Worm (Caenorhabditis elegans) whole organism, young adult: ENCODE results near the gene melo-3.

Experiments used
- B0019.2 ChIP-seq: fragments of 200-800 bp; sonication (Bioruptor generic); conservative IDR thresholded peaks from 2 replicates; pipeline ENCODE4 v1.3.6; 2022; ENCODE audit warnings: missing genetic modification reagents, missing genetic modification characterization, missing compliant biosample characterization
- D2030.7 ChIP-seq: fragments of 200-800 bp; sonication (Bioruptor generic); IDR thresholded peaks from 2 replicates; pipeline ENCODE4 v1.3.6; 2022; ENCODE audit warnings: missing genetic modification reagents, missing genetic modification characterization, missing compliant biosample characterization
- F33H1.4 ChIP-seq: fragments of 200-800 bp; sonication (Bioruptor generic); IDR thresholded peaks from 2 replicates; pipeline ENCODE4 v1.3.6; 2022; ENCODE audit warnings: missing genetic modification reagents, missing genetic modification characterization, missing compliant biosample characterization
- F39B2.1 ChIP-seq: fragments of 200-800 bp; sonication (Bioruptor generic); IDR thresholded peaks from 2 replicates; pipeline ENCODE4 v1.3.6; 2022; ENCODE audit warnings: missing genetic modification reagents, missing genetic modification characterization, missing compliant biosample characterization
- T07F8.4 ChIP-seq: sonication (generic microtip); optimal IDR thresholded peaks from 2 replicates; lab custom pipeline; 2016; ENCODE audit warnings: mild to moderate bottlenecking, missing genetic modification characterization, moderate library complexity, missing compliant biosample characterization
- T26A5.8 ChIP-seq: sonication (generic microtip); optimal IDR thresholded peaks from 2 replicates; lab custom pipeline; 2016; ENCODE audit warnings: missing genetic modification characterization, missing compliant biosample characterization
- Y95B8A.8 ChIP-seq: fragments of 200-800 bp; sonication (Bioruptor generic); IDR thresholded peaks from 2 replicates; pipeline ENCODE4 v1.3.6; 2022; ENCODE audit warnings: missing genetic modification reagents, missing genetic modification characterization, missing compliant biosample characterization
- bed-2 ChIP-seq: fragments of 200-800 bp; sonication (Bioruptor generic); IDR thresholded peaks from 2 replicates; pipeline ENCODE4 v1.3.6; 2022; ENCODE audit warnings: missing genetic modification reagents, missing genetic modification characterization, missing compliant biosample characterization
- cebp-1 ChIP-seq, 2 experiments: fragments of 200-800 bp in 1 of 2; sonication (Bioruptor generic) in 1 of 2; sonication (generic microtip) in 1 of 2; IDR thresholded peaks in 1 of 2; optimal IDR thresholded peaks in 1 of 2; 2 replicates each; pipeline versions ENCODE4 v1.3.6 to Lab custom; 2017 to 2022; ENCODE audit warnings: missing compliant biosample characterization in 2 of 2, missing genetic modification characterization in 2 of 2, mild to moderate bottlenecking in 1 of 2, missing genetic modification reagents in 1 of 2, moderate library complexity in 1 of 2
- chd-7 ChIP-seq: sonication (generic microtip); optimal IDR thresholded peaks from 2 replicates; lab custom pipeline; 2016; ENCODE audit warnings: mild to moderate bottlenecking, missing genetic modification characterization, moderate library complexity, missing compliant biosample characterization
- die-1 ChIP-seq: sonication (generic microtip); optimal IDR thresholded peaks from 2 replicates; lab custom pipeline; 2016; ENCODE audit warnings: missing genotype, mild to moderate bottlenecking, missing genetic modification characterization, missing compliant biosample characterization
- dox-1 ChIP-seq: fragments of 200-800 bp; sonication (Bioruptor generic); IDR thresholded peaks from 2 replicates; pipeline ENCODE4 v1.3.6; 2022; ENCODE audit warnings: missing genetic modification reagents, missing genetic modification characterization, missing compliant biosample characterization
- dpl-1 ChIP-seq: fragments of 150-350 bp; optimal IDR thresholded peaks from 2 replicates; lab custom pipeline; 2014; ENCODE audit warnings: missing biosample characterization, missing genetic modification reagents, missing genetic modification characterization
- efl-1 ChIP-seq: fragments of 150-350 bp; optimal IDR thresholded peaks from 2 replicates; lab custom pipeline; 2014; ENCODE audit warnings: missing biosample characterization, missing genetic modification reagents, missing genetic modification characterization
- ekl-4 ChIP-seq: fragments of 200-800 bp; sonication (Bioruptor generic); IDR thresholded peaks from 2 replicates; pipeline ENCODE4 v1.3.6; 2022; ENCODE audit warnings: missing genetic modification reagents, missing genetic modification characterization, missing compliant biosample characterization
- him-1 ChIP-seq: sonication (generic microtip); optimal IDR thresholded peaks from 2 replicates; lab custom pipeline; 2016; ENCODE audit warnings: missing genotype, missing genetic modification reagents, missing genetic modification characterization, missing compliant biosample characterization
- hlh-12 ChIP-seq: sonication (generic microtip); optimal IDR thresholded peaks from 2 replicates; lab custom pipeline; 2016; ENCODE audit warnings: missing genetic modification characterization, missing compliant biosample characterization
- hmg-1.2 ChIP-seq: fragments of 200-800 bp; sonication (Bioruptor generic); IDR thresholded peaks from 2 replicates; pipeline ENCODE4 v1.3.6; 2022; ENCODE audit warnings: missing genetic modification reagents, missing genetic modification characterization, missing compliant biosample characterization
- hrde-1 ChIP-seq: sonication (generic microtip); optimal IDR thresholded peaks from 2 replicates; lab custom pipeline; 2016; ENCODE audit warnings: missing genetic modification characterization, mild to moderate bottlenecking, missing compliant biosample characterization, moderate library complexity, missing genotype, missing genetic modification reagents, borderline replicate concordance
- hsf-1 ChIP-seq: fragments of 200-800 bp; sonication (Bioruptor generic); IDR thresholded peaks from 2 replicates; pipeline ENCODE4 v1.3.6; 2022; ENCODE audit warnings: missing genetic modification reagents, missing genetic modification characterization, missing compliant biosample characterization
- lag-1 ChIP-seq: fragments of 200-800 bp; sonication (Bioruptor generic); IDR thresholded peaks from 2 replicates; pipeline ENCODE4 v1.3.6; 2022; ENCODE audit warnings: missing genetic modification reagents, missing genetic modification characterization, missing compliant biosample characterization
- lin-26 ChIP-seq: fragments of 200-800 bp; sonication (Bioruptor generic); IDR thresholded peaks from 2 replicates; pipeline ENCODE4 v1.3.6; 2022; ENCODE audit warnings: missing genetic modification reagents, missing genetic modification characterization, missing compliant biosample characterization
- lin-35 ChIP-seq, 3 experiments: fragments of 150-350 bp in 2 of 3; sonication (generic microtip) in 1 of 3; optimal IDR thresholded peaks; 2 replicates each; lab custom pipeline; 2014 to 2018; ENCODE audit warnings: missing biosample characterization in 3 of 3, missing genetic modification characterization in 3 of 3, missing genetic modification reagents in 3 of 3
- lin-54 ChIP-seq: fragments of 200-800 bp; sonication (Bioruptor generic); optimal IDR thresholded peaks from 2 replicates; lab custom pipeline; 2018; ENCODE audit warnings: mild to moderate bottlenecking, missing genetic modification characterization, missing compliant biosample characterization
- lsl-1 ChIP-seq: fragments of 200-800 bp; sonication (Bioruptor generic); optimal IDR thresholded peaks from 2 replicates; lab custom pipeline; 2018; ENCODE audit warnings: mild to moderate bottlenecking, missing genetic modification characterization, moderate library complexity, missing compliant biosample characterization
- madf-3 ChIP-seq: fragments of 200-800 bp; sonication (Bioruptor generic); IDR thresholded peaks from 2 replicates; pipeline ENCODE4 v1.3.6; 2022; ENCODE audit warnings: missing genetic modification reagents, missing genetic modification characterization, missing compliant biosample characterization
- madf-6 ChIP-seq: fragments of 200-800 bp; sonication (Bioruptor generic); IDR thresholded peaks from 2 replicates; pipeline ENCODE4 v1.3.6; 2022; ENCODE audit warnings: missing genetic modification reagents, missing genetic modification characterization, missing compliant biosample characterization
- madf-8 ChIP-seq: fragments of 200-800 bp; sonication (Bioruptor generic); conservative IDR thresholded peaks from 2 replicates; pipeline ENCODE4 v1.3.6; 2022; ENCODE audit warnings: missing genetic modification reagents, missing genetic modification characterization, missing compliant biosample characterization
- mcd-1 ChIP-seq: fragments of 200-800 bp; sonication (Bioruptor generic); IDR thresholded peaks from 2 replicates; pipeline ENCODE4 v1.3.6; 2022; ENCODE audit warnings: missing genetic modification reagents, missing genetic modification characterization, missing compliant biosample characterization
- nhr-80 ChIP-seq: sonication (generic microtip); optimal IDR thresholded peaks from 2 replicates; lab custom pipeline; 2016; ENCODE audit warnings: missing genetic modification characterization, missing compliant biosample characterization
- nhr-90 ChIP-seq: sonication (generic microtip); optimal IDR thresholded peaks from 2 replicates; lab custom pipeline; 2016; ENCODE audit warnings: missing genotype, mild to moderate bottlenecking, missing genetic modification characterization, missing compliant biosample characterization
- pbrm-1 ChIP-seq: fragments of 200-800 bp; sonication (Bioruptor generic); IDR thresholded peaks from 2 replicates; pipeline ENCODE4 v1.3.6; 2022; ENCODE audit warnings: missing genetic modification reagents, missing genetic modification characterization, missing compliant biosample characterization
- snpc-1.1 ChIP-seq: sonication (generic microtip); optimal IDR thresholded peaks from 2 replicates; lab custom pipeline; 2017; ENCODE audit warnings: missing genetic modification characterization, mild to moderate bottlenecking, missing compliant biosample characterization, antibody characterized with exemption, moderate library complexity, missing genotype, missing genetic modification reagents; ENCODE audit not compliant: insufficient read depth
- snpc-1.3 ChIP-seq: sonication (generic microtip); optimal IDR thresholded peaks from 2 replicates; lab custom pipeline; 2017; ENCODE audit warnings: missing genetic modification characterization, mild to moderate bottlenecking, missing compliant biosample characterization, antibody characterized with exemption, moderate library complexity, missing genotype, missing genetic modification reagents; ENCODE audit not compliant: insufficient read depth
- snpc-3.4 ChIP-seq: sonication (generic microtip); optimal IDR thresholded peaks from 2 replicates; lab custom pipeline; 2017; ENCODE audit warnings: missing genetic modification characterization, mild to moderate bottlenecking, missing compliant biosample characterization, antibody characterized with exemption, moderate library complexity, missing genotype, missing genetic modification reagents
- snpc-4 ChIP-seq, 5 experiments: fragments of 150-350 bp in 1 of 5; sonication (generic microtip) in 4 of 5; optimal IDR thresholded peaks; 2 replicates each; lab custom pipeline; 2014 to 2018; ENCODE audit warnings: missing genetic modification characterization in 5 of 5, missing biosample characterization in 3 of 5, antibody characterized with exemption in 2 of 5, mild to moderate bottlenecking in 2 of 5, missing compliant biosample characterization in 2 of 5, missing genotype in 2 of 5, moderate library complexity in 2 of 5, missing genetic modification reagents in 1 of 5
- somi-1 ChIP-seq: fragments of 200-800 bp; sonication (Bioruptor generic); optimal IDR thresholded peaks from 2 replicates; lab custom pipeline; 2018; ENCODE audit warnings: mild to moderate bottlenecking, missing genetic modification characterization, missing compliant biosample characterization
- sptf-2 ChIP-seq: fragments of 200-800 bp; sonication (Bioruptor generic); optimal IDR thresholded peaks from 2 replicates; lab custom pipeline; 2018; ENCODE audit warnings: mild to moderate bottlenecking, missing genetic modification characterization, missing compliant biosample characterization
- tlf-1 ChIP-seq: fragments of 200-800 bp; sonication (Bioruptor generic); optimal IDR thresholded peaks from 2 replicates; lab custom pipeline; 2018; ENCODE audit warnings: mild to moderate bottlenecking, missing genetic modification characterization, missing compliant biosample characterization
- xnd-1 ChIP-seq: sonication (generic microtip); optimal IDR thresholded peaks from 2 replicates; lab custom pipeline; 2016; ENCODE audit warnings: missing genotype, missing genetic modification reagents, missing genetic modification characterization, missing compliant biosample characterization
- ztf-18 ChIP-seq: sonication (generic microtip); optimal IDR thresholded peaks from 2 replicates; lab custom pipeline; 2016; ENCODE audit warnings: missing genotype, mild to moderate bottlenecking, missing genetic modification characterization, missing compliant biosample characterization
- ztf-26 ChIP-seq: sonication (generic microtip); optimal IDR thresholded peaks from 2 replicates; lab custom pipeline; 2017; ENCODE audit warnings: missing genetic modification characterization, missing compliant biosample characterization

The melo-3 gene

DNA sequence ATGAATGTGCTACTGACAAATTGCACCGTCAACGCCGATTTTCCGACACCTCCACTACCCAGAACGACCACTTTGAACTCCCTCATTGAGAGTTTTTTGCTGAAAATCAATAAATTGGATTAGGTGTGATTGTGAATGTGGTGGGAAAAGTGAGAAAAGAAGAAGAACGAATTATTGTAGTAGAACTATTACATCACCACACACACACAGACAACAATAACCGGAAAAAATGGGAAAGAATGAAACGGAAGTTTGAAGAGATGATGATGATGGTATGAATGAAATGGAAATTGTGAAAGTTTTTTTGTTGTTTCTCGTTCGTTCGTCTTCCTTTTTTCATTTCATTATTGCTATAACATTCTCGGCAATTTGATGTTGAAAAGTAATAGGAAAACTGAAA, 27.3 kb upstream of the melo-3 start, which contains the start of gene rap-2:
Gene rap-2, minus strand, starts transcription at position 101 of the 400 bp plus-strand sequence.
- TF ChIP-seq cebp-1 (GFP tag; IDR thresholded peaks at IDR 0.05; lab: Robert Waterston, UW), result no peak
- no peak for TF ChIP-seq cebp-1 (tag; optimal IDR thresholded peaks at IDR 0.05; lab: Kevin White, UChicago)
- no peak for TF ChIP-seq nhr-80 (tag; lab: Kevin White, UChicago)
- no peak for TF ChIP-seq madf-6
- no peak for TF ChIP-seq ztf-18 (tag; lab: Kevin White, UChicago)
- TF ChIP-seq lin-26 (GFP tag; lab: Robert Waterston, UW), result no peak
- no peak for TF ChIP-seq lag-1 (GFP tag; lab: Robert Waterston, UW)
- TF ChIP-seq lsl-1 (GFP tag; lab: Kevin White, UChicago), result no peak
- no peak for TF ChIP-seq chd-7 (tag; lab: Kevin White, UChicago)
- no peak for TF ChIP-seq T26A5.8 (tag; lab: Kevin White, UChicago)
- no peak for TF ChIP-seq T07F8.4 (tag; lab: Kevin White, UChicago)
- no peak for TF ChIP-seq hrde-1
- TF ChIP-seq die-1 (tag; lab: Kevin White, UChicago), result no peak

DNA sequence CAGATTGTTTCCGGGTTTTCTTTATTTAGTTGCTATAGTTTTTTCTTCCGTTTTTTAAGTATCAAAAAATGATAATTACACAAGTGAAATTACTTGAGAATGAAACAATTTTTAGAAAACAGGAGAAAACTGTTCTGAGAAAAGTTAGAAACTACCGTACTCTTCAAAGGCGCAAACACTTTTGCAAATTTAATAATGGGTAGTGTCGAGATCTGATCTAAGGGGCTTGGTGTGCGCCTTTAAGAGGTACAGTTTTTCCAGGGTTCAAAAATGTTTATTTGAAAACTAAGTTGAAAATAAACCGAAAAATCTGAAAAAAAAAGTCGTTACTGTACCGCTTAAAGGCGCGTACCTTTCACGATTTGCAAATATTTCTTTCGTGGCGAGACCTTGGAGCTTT, 23.9 kb upstream of the melo-3 start:
- TF ChIP-seq lsl-1 (GFP tag; lab: Kevin White, UChicago), result peak; percentile 77
- peak; percentile 55; the same call in 1 of the 2 replicates for TF ChIP-seq F33H1.4 (GFP tag; lab: Robert Waterston, UW)
- TF ChIP-seq sptf-2 (GFP tag; lab: Kevin White, UChicago), result no peak

DNA sequence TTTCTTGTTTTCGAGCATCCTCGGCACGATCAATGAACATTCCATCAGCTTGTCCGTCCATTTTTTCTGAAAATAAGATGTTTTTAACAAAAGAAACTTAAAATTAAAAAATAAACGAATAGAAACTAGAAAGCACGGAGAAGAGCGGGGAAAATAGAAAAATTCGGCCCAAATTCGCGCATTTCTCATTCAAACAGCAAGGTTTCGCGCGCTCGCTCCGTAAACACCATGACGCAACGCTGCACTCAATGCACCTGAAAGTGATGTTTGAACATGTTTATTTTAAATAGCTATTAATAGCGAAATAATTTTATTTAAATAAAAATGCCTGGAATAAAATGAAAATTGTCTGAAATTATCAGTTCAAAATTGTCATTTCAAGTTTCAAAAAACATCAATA, 22.9 kb upstream of the melo-3 start, which contains the start of the genes mcm-3 and C25D7.15:
Gene mcm-3, minus strand, starts transcription at position 66 of the 400 bp plus-strand sequence.
Gene C25D7.15, plus strand, starts transcription at position 275 of the 400 bp plus-strand sequence.
- TF ChIP-seq lin-54 (GFP tag; lab: Kevin White, UChicago), result peak; percentile 80
- no peak for TF ChIP-seq cebp-1 (GFP tag; IDR thresholded peaks at IDR 0.05; lab: Robert Waterston, UW)
- TF ChIP-seq cebp-1 (tag; optimal IDR thresholded peaks at IDR 0.05; lab: Kevin White, UChicago), result peak; percentile 6
- TF ChIP-seq lin-35 (GFP tag; optimal IDR thresholded peaks at IDR 0.05; lab: Kevin White, UChicago), result peak in 2 of 3 experiments; percentile 45 to 62
- no peak for TF ChIP-seq ztf-26
- TF ChIP-seq hsf-1 (GFP tag; lab: Robert Waterston, UW), result peak; percentile 87
- peak; percentile 78 for TF ChIP-seq lsl-1 (GFP tag; lab: Kevin White, UChicago)
- no peak for TF ChIP-seq bed-2 (GFP tag; lab: Robert Waterston, UW)
- TF ChIP-seq D2030.7 (GFP tag; lab: Robert Waterston, UW), result peak; percentile 87
- peak; percentile 84 for TF ChIP-seq B0019.2 (GFP tag; lab: Robert Waterston, UW)
- TF ChIP-seq Y95B8A.8 (GFP tag; lab: Robert Waterston, UW), result peak; percentile 61; the same call in 1 of the 2 replicates
- peak; percentile 97 for TF ChIP-seq madf-6
- TF ChIP-seq xnd-1, result peak; percentile 72
- peak; percentile 53 for TF ChIP-seq him-1 (tag; lab: Kevin White, UChicago)
- peak; percentile 96 for TF ChIP-seq efl-1 (GFP tag; lab: Kevin White, UChicago)
- peak; percentile 69; the same call in 1 of the 2 replicates for TF ChIP-seq dox-1 (GFP tag; lab: Robert Waterston, UW)
- peak; percentile 46 for TF ChIP-seq snpc-1.1 (tag; lab: Kevin White, UChicago)
- TF ChIP-seq snpc-1.3, result peak; percentile 27
- no peak for TF ChIP-seq somi-1 (GFP tag; lab: Kevin White, UChicago)
- peak; percentile 90 for TF ChIP-seq madf-8 (GFP tag; lab: Robert Waterston, UW)
- TF ChIP-seq tlf-1 (GFP tag; lab: Kevin White, UChicago), result peak; percentile 68
- TF ChIP-seq hlh-12 (tag; lab: Kevin White, UChicago), result no peak
- TF ChIP-seq dpl-1, result peak; percentile 89
- no peak for TF ChIP-seq ekl-4 (GFP tag; lab: Robert Waterston, UW)
- peak; percentile 63; the same call in 1 of the 2 replicates for TF ChIP-seq pbrm-1 (GFP tag; lab: Robert Waterston, UW)
- peak; percentile 46; the same call in 1 of the 2 replicates for TF ChIP-seq hmg-1.2 (GFP tag; lab: Robert Waterston, UW)
- TF ChIP-seq snpc-4 (GFP tag; optimal IDR thresholded peaks at IDR 0.05; lab: Kevin White, UChicago), result no peak
- peak in 1 of 4 experiments; percentile 42 for TF ChIP-seq snpc-4 (tag; optimal IDR thresholded peaks at IDR 0.05; lab: Kevin White, UChicago)
- no peak for TF ChIP-seq nhr-90 (tag; lab: Kevin White, UChicago)
- peak; percentile 7 for TF ChIP-seq ztf-18 (tag; lab: Kevin White, UChicago)
- TF ChIP-seq mcd-1 (GFP tag; lab: Robert Waterston, UW), result peak; percentile 49
- no peak for TF ChIP-seq F39B2.1 (GFP tag; lab: Robert Waterston, UW)
- TF ChIP-seq F33H1.4 (GFP tag; lab: Robert Waterston, UW), result peak; percentile 75
- peak; percentile 78; the same call in 1 of the 2 replicates for TF ChIP-seq madf-3 (GFP tag; lab: Robert Waterston, UW)
- TF ChIP-seq snpc-3.4, result peak; percentile 84
